Fruit fly (Drosophila melanogaster): ENCODE data around the gene CG46468.

The CG46468 gene

dm6 chr2L:9498985-9499249 is 66.3 kb downstream of the CG46468 start (continued):
- TF ChIP-seq CG14014 (GFP tag; IDR thresholded peaks at IDR 0.05), result no peak
